Fruit fly (Drosophila melanogaster): ENCODE data around the gene esg.

esg gene

dm6 chr2L:15333602-15334080 lies at the start of gene esg:
TSS of gene esg (plus strand) at chr2L:15333866.
- no peak for TF ChIP-seq CG17801 (GFP tag; optimal IDR thresholded peaks at IDR 0.05; ENCODE audit: partially characterized antibody)

DNA sequence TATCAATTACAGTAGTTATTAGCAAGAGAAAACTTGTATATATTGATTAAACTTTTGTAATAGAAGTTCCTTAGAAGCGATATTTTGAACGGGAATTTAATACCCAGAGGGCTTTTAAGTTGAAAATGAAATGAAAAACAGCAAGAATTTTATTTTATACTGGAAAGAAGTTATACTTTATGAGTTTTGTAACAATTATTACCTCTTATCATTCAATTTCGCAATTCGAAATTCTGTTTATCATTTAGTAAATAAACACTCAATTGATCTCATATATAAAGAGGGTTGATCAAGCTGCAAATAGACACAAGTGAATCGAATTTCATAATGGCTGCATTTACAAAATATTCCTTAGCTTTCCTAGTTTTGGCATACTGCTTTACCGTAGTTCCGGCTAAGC lies 49.0 kb upstream of the esg start, which contains the start of gene CG15263:
Gene CG15263 (plus strand): TSS at position 301 of the 400 bp plus-strand sequence.
- no peak for TF ChIP-seq CG17801 (GFP tag; optimal IDR thresholded peaks at IDR 0.05; ENCODE audit: partially characterized antibody)

- TF ChIP-seq CG17801 (GFP tag; optimal IDR thresholded peaks at IDR 0.05; ENCODE audit: partially characterized antibody), result no peak
Observed at dm6 chr2L:15292139-15292538, 41.5 kb upstream of the esg start, which contains the start of gene CG15260. TSS of gene CG15260 (minus strand) at chr2L:15292239.

DNA sequence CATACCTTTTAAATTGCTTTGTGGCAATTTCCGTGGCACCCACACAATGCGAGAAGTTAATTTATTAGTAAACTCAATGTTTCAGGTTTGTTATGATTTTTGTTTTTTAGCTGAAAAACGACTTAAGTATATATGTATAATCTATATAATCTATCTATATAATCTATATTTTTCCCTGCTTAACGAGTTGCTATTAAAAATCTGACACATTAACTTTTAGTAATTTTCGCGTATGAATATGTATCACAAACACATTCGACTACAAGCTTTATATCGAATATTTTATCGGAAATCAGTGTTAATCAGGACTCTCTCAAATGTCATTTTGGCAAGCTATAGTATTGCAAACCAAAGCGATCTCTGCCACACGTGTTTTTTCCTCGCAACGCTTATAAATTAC lies 36.2 kb upstream of the esg start, which contains the start of gene CG15262:
Gene CG15262 (plus strand): TSS at position 301 of the 400 bp plus-strand sequence.
- TF ChIP-seq CG17801 (GFP tag; optimal IDR thresholded peaks at IDR 0.05; ENCODE audit: partially characterized antibody), result no peak

DNA sequence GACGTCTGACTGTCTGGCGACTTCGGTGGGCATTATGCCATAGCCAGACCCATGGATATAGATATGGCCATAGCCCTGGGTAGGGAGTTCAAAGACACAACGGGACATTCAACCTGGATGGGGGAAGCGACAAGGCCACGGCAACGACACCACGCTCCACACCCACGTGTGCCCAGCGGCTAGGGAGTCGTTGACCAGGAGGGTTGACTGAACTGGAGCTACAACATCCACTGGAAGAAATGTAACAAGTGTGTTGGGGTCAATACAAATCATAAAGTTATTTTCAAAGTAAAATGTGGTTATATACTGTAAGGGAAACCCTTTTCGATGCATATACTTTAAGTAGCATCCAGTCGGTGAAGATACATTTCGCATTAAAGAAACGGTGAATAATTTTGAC lies 31.8 kb upstream of the esg start:
- TF ChIP-seq CG17801 (GFP tag; optimal IDR thresholded peaks at IDR 0.05; ENCODE audit: partially characterized antibody), result no peak

DNA sequence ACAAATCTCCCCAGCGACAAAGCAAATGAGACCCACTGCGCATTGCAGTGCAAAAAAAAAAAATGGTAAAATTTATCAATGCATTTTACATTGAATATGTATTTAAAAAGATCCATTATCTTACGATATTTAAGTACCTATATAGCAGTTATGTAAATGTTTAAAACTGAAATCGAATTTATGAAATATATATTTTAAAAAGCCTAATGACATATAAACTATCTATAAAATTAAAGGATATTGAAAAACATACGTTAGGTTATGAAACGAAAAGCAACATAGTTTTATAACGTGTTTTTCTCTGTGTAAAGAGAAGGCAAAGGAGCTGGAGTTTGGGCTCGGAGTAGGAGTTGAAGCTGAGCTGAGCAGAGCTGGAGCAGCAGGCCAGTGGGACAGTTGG lies 29.3 kb upstream of the esg start:
- TF ChIP-seq CG17801 (GFP tag; optimal IDR thresholded peaks at IDR 0.05; ENCODE audit: partially characterized antibody), result no peak

DNA sequence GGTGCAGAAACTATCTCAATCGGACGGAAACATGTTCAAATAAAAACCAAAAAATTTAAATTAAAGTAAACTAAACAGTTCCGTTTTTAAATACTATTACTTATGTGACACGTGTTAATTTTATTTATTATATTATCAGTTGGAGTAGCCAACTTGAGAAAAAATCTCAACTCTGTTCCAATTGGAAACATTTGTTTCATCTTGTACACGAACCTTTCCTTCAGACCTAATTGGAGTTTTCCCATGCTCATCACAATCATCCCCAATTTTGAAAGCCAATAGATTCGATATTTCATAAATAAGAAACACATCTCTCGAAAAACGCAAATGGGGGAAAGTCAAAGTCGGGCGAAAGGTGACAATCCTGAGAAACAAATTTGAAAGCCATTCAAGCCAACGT lies 26.9 kb upstream of the esg start:
- no peak for TF ChIP-seq CG17801 (GFP tag; optimal IDR thresholded peaks at IDR 0.05; ENCODE audit: partially characterized antibody)

DNA sequence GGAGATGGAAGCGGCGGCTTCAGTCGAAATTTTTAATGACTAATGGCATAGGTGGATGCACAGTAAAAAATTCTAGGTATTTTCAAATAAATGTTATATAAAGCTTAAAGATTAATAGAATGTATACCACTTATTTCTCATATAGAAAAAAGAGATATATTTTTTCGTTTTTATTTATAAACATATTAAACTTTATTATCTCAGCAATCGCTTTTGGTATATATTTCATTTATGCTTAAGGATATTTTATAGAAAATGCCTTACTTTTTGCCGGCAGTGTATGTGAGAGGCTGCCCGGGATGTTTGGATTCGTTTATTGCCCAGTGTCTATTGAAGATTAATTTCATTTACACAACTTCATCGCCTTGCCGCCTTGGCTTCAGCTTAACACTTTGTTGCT lies 18.8 kb upstream of the esg start:
- TF ChIP-seq CG17801 (GFP tag; optimal IDR thresholded peaks at IDR 0.05; ENCODE audit: partially characterized antibody), result no peak

dm6 chr2L:15316410-15316809 lies 17.3 kb upstream of the esg start:
- no peak for TF ChIP-seq CG17801 (GFP tag; optimal IDR thresholded peaks at IDR 0.05; ENCODE audit: partially characterized antibody)

DNA sequence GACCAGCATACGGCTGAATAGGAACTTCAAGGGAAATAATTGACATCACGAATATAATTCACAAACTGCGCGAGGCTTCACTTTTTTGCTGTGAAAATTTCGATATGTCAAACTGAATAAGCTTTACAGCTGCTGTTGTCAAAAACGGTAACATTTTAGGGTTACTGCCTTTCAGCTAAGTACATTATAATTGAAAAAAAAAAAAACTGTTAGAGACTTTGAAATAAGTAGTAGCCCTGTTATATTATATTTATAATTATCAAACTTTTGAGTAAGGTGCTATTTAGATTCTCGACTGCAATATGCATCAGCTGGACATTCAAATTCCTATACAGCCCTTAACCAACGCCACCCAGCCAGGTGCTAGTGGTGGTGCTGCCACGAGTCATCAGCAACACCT lies 14.9 kb upstream of the esg start, which contains the start of gene nht:
Gene nht (minus strand): TSS at position 101 of the 400 bp plus-strand sequence.
- TF ChIP-seq CG17801 (GFP tag; optimal IDR thresholded peaks at IDR 0.05; ENCODE audit: partially characterized antibody), result no peak

DNA sequence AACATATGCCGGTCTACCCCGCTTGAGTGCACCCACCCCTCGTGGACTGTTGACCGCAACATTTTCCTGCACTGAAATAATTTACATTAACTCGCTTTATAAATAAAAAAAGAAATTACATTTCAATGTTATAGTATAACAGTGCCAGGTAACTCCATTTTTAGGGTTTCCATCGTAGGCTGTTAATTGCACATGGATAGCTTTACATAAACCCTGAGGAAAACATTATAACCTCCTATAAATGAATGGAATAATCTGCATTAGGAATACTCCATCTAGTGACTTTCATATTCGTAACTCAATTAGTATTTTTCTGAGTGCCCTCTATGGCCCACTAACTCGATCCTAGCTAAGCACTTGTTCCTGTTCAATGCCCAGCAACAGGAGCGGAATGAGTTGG lies 14.5 kb upstream of the esg start:
- TF ChIP-seq CG17801 (GFP tag; optimal IDR thresholded peaks at IDR 0.05; ENCODE audit: partially characterized antibody), result no peak

DNA sequence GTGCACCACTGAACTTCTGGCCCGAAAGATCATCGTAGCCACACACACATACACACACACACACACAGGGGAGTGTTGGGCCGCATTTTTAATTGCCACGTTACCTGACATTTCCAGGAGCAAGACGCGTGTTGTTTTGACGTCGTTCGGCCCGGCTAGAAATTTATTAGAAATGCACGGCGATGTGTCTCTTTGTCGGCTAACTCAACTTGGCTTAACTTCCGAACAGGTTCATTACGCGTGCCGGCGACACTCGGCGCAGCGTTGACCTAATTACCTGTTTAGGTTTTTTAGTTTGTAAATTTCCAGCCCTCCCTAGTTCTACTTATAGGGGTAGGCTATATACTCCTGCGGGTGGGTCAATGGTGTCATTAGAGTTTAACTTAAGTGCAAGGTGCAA lies 13.8 kb upstream of the esg start:
- TF ChIP-seq CG17801 (GFP tag; optimal IDR thresholded peaks at IDR 0.05; ENCODE audit: partially characterized antibody), result no peak

DNA sequence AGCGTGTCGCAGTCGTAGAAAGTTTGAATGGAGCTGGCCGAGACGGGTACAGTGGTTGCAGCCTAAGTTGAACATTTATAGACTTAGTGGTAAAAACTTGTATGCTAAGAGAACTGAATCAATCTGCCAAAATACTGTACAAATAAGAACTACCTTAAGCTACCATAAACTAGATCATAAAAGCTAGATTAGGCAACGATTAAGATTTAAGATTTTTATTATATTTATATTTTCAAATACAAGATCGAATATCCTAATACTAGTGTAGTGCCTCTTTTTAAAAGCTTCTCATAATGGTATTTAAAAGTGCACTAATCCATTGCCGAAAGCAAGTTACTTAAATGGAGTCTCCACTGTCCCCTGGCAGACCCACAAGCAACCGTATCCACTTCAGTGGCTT lies 12.3 kb upstream of the esg start:
- no peak for TF ChIP-seq CG17801 (GFP tag; optimal IDR thresholded peaks at IDR 0.05; ENCODE audit: partially characterized antibody)

DNA sequence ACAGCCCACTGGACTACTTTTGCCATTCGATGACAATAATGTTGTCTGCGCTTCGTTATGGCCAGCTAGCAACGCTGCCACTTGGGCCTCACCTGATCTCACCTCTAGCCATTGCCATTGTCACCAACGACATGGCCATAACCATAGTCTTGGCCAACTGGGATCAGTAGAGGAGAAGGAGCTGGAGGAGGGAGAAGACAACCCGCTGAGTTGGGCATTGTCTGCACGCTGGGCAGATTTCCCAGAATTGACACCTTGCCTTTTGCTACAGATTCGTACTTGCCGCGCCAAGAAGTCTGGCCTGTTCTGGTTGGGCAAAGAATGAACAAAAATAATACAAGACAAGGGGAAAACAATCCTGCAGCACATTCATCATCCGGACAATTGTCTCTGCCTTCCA lies 10.5 kb upstream of the esg start:
- TF ChIP-seq CG17801 (GFP tag; optimal IDR thresholded peaks at IDR 0.05; ENCODE audit: partially characterized antibody), result no peak

DNA sequence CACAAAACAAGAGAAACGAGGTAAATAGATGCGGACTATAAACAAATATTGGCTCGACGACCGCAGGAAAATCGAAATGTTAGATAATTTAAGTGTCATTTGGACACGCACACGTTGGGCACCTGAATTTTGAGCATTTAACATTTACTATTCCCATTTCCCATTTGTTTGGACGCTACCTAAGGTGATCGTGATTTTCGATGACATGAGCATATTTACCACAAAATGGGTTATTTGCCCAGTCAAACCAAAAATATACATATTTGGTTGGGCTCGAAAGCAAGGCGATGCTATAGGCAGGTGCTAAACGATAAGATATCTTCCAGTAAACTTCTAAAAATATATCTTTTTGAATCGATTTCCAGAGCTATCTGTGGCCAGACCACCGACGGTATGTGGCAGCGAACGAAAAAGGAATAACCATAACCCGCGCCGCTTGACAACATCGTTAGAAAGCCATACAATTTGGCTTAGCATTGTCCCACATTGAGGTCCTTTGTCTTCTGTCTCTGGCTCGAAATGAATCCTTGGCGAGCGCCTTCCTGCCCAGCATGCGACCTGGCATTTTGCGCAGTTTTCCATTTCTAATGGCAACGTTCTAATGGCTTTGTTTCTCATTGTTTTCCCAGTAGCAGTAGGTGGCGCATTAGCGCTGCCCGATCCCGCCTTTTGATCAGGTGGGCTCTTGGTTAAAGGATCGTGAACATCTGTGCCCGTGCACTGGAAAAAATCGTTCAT lies 9.4 kb upstream of the esg start:
- no peak for TF ChIP-seq CG17801 (GFP tag; optimal IDR thresholded peaks at IDR 0.05; ENCODE audit: partially characterized antibody)

- TF ChIP-seq CG17801 (GFP tag; optimal IDR thresholded peaks at IDR 0.05; ENCODE audit: partially characterized antibody), result no peak
Observed at dm6 chr2L:15325555-15326285, 7.9 kb upstream of the esg start.
